Fruit fly (Drosophila melanogaster): Measurements from ENCODE around the gene CG10154.
A peak's percentile ranks its signal among the peaks of the same experiment; 100 is the strongest.

The CG10154 gene

DNA sequence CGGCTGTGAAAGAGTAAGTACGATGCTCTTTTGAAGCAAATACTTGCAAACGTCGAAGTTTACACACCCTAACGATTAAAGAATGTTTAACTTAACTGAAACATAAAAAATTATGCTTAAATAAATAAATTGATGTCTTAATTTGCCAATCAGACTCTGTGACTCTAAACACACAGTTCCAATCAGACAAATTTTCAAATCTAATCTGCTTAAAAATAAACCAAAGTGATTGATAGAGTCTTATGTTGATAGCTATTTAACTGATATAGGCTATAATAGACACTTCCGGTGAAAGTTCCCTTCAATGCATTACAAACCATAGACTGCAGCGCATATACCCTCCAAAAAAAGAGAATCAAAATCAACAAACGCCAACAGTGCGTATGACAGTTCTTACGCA lies 14.6 kb upstream of the CG10154 start:
- TF ChIP-seq CG17801 (GFP tag; optimal IDR thresholded peaks at IDR 0.05; ENCODE audit: partially characterized antibody) = no peak

DNA sequence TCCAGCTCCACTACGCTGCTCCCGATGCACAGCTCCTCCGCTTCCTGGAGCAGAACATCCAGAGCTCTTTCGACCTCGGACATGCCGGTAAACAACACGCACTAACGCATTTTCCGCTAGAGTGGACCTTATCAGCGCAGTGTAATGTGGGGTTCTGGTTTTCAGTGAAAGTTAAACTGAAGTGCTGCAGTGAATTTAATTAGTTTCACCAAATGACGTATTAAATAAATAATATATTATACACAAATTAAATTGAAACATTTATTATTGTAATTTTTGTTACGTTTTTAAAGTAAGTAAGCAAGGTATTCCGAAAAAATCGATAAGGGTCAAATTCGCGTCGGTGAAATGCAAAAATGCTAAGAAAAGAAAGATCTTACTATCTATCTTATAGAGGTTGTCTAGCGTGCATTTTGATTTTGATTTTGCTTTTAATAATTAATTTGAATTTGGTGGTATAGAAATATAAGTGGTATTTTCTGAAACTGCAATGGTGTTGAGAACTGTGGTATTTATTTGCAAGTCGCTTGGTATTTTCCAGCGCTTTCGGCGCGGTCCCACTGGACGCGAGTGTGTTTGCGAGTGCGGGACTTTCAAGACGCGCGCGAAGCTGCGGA lies 13.3 kb upstream of the CG10154 start, which contains the start of the genes JMJD7 and CG10738:
JMJD7 (minus strand) TSS at position 107 of the 617 bp plus-strand sequence.
CG10738 (plus strand) TSS at position 594 of the 617 bp plus-strand sequence.
- TF ChIP-seq CG17801 (GFP tag; optimal IDR thresholded peaks at IDR 0.05; ENCODE audit: partially characterized antibody) = peak; percentile 69

DNA sequence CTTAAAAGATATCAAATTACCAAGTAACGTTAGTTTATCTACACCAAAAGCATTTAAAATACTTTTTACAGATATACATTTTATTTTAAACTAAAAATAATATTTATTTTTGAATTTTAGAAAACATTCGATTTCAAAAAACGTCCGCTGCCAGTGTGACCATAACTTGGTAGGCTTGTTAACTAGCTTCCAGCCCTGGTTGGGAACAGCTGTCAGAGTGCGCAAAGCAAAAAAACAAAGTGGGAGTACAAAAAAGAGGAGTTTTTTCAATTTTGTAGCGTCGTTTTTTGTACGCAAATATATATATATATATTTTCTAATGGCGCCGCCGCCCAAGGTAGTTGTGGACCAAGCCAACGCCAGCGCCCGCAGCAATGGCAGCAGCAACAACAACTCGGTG lies 5.5 kb upstream of the CG10154 start, which contains the start of gene cmb:
cmb (plus strand) TSS at position 195 of the 400 bp plus-strand sequence.
- TF ChIP-seq CG17801 (GFP tag; optimal IDR thresholded peaks at IDR 0.05; ENCODE audit: partially characterized antibody) = peak; percentile 93

DNA sequence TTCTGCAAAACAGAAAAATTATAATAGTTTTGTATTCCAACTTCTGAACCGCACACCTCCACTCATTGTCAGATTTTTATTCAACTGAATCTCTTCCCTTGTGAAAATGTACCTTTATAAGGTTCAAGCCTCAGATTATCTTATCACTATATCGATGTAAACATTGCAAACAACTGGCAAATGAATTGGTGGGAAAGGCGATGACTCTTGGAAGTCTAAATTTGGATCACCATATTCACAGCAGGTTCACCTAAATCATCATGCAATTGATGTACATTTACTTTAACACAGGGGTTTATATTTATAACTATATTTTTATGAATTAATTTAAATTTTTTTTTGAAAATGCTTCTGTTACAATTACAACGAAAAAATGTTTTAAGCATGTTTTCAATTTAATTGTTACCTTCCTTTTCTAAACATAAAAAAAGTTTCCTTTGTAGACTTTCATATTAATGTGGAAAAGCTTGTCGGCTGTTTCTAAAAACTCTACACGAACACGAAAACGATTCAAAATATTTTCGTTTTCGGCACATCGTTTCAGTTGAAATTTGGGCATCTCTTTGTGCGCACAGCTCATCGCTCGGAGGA lies 3.5 kb upstream of the CG10154 start, which contains the start of the genes CG10140 and CG14109:
CG10140 (minus strand) TSS at position 101 of the 591 bp plus-strand sequence.
CG14109 (plus strand) TSS at position 541 of the 591 bp plus-strand sequence.
- no peak for TF ChIP-seq CG17801 (GFP tag; optimal IDR thresholded peaks at IDR 0.05; ENCODE audit: partially characterized antibody)

DNA sequence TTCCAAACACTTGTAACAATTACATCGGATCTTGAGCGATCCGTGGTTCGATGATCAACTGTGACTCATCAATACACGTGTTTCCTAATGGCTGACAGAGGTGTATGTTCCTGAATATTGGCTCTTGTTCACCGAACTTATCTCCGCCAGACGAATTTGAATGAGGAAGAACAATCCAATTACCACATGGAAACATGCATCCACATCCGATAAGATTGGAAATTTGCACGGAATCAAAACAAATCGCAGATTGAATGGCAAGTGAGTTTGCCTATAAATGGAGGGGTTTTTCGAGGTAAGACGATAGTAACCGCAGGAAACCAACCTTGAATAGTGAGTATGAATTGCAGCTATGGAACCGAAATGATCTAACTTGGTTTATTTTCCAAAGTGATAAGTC lies 718 bp upstream of the CG10154 start, which contains the start of gene CG10725:
CG10725 (plus strand) TSS at position 301 of the 400 bp plus-strand sequence.
- TF ChIP-seq CG17801 (GFP tag; optimal IDR thresholded peaks at IDR 0.05; ENCODE audit: partially characterized antibody) = no peak

DNA sequence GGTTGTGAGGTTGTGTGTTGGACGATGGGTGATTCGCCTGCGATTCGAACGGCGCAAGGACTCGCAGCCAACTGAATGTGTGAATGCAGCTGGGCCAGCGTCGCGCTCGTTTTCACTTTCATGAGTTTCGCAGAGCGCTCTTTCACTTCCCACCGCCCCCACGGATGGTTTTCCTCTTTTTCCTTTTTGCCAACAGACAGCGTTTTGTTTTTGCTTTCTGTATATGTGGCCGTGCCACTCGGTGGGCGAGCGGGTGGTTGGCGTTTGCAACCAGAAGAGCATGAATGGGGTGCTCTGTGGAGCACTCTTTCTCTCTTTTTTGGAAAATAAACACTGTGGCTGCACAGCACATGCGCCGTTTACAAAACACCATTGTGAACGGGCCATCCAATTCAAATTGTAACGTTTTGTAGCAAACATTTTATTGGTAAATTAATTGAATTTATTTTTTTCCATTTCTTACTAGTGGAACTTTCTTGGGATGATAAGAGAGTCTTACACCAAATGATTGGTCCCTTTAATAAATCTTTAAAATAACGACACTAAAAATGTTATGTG lies 1.7 kb downstream of the CG10154 start, which contains the start of gene CG10713:
CG10713 (minus strand) TSS at position 60 of the 558 bp plus-strand sequence.
- no peak for TF ChIP-seq CG17801 (GFP tag; optimal IDR thresholded peaks at IDR 0.05; ENCODE audit: partially characterized antibody)

DNA sequence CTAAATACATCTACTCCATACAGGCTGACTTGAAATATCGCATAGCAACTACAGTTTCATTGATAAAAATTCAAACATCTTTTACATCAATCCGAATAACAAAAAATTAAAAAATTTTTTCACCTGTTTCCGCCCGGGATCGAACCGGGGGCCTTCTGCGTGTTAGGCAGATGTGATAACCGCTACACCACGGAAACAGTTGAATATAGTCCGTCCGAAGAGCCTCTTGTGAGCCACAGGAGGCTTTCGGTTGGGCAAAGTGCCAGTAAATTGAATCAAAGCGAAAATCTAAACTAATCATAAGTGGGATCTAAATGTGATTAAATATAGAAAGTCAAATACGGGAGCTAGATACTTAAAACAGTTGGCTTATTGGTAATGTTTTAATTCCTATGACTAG lies 3.4 kb downstream of the CG10154 start:
- no peak for TF ChIP-seq CG17801 (GFP tag; optimal IDR thresholded peaks at IDR 0.05; ENCODE audit: partially characterized antibody)

DNA sequence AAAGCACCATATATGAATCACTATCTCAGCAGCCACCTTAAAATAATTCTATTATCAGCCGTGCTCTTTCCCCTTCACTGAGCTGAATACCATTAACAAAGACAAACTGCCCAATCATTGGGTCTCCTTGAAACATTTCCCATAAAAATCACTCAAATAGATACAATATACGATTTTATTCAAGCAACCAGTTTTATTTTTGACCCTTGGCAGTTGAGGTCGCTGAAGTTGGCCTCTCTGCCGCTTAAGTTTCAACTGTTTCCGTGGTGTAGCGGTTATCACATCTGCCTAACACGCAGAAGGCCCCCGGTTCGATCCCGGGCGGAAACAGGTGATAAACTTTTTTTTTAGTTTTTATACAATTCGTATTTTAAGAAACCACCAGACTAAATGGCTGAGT lies 4.1 kb downstream of the CG10154 start:
- no peak for TF ChIP-seq CG17801 (GFP tag; optimal IDR thresholded peaks at IDR 0.05; ENCODE audit: partially characterized antibody)

DNA sequence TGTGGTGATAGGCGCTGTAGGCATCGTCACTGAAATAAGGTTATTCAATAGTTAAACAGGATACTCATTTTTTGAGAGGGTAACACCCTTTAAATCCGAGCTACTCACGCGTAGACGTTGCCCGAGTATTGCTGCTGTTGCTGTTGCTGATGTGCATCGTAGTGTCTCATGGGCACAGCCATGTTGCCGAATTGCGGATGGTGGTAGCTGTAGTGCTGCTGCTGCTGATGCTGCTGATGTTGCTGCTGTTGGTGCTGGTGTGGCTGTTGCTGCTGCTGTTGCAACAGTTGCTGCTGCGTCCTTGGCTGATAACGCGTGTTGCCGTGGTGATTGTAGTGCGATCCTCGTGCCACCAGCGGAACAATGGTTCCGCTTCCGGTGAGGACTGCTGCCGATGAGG lies 6.8 kb downstream of the CG10154 start:
- no peak for TF ChIP-seq CG17801 (GFP tag; optimal IDR thresholded peaks at IDR 0.05; ENCODE audit: partially characterized antibody)

DNA sequence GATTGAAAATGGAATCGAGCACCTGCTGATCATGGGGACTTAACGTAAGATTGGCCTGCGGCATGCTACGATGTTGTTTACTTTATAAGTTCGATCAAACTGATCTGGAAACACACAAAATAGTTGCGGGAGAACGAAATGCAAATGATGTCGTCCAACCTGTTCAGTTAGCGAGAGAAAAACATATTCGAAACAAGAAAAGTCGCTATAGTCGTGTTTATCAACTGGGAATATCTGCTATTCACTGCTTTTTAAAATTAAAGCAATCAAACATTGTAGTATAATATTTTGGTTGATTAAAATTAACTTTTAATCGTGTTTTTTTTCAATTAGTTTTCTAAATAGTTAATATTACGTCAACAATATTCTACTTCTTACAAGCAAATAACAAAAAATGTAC lies 10.4 kb downstream of the CG10154 start, which contains the start of gene CG14105:
CG14105 (minus strand) TSS at position 101 of the 400 bp plus-strand sequence.
- TF ChIP-seq CG17801 (GFP tag; optimal IDR thresholded peaks at IDR 0.05; ENCODE audit: partially characterized antibody) = no peak

DNA sequence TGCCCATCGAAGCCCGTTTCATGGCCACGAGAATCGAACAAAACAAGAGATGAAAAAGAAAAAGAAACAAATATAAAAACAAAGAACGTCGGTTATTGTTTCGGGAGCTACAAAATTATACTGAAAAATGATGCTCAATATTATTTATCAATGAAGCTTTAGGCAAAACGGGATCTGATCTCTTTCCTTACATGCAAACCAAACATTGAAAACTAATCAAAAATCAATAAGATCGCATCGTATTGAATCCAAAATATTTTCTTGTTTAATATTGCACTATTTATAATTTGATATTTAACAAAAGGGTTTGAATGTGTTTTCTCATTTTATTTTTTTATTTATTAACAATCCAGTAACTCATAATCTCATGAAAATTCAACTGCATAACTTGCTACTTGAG lies 11.4 kb downstream of the CG10154 start, which contains the start of gene CG14106:
CG14106 (minus strand) TSS at position 101 of the 400 bp plus-strand sequence.
- TF ChIP-seq CG17801 (GFP tag; optimal IDR thresholded peaks at IDR 0.05; ENCODE audit: partially characterized antibody) = no peak

DNA sequence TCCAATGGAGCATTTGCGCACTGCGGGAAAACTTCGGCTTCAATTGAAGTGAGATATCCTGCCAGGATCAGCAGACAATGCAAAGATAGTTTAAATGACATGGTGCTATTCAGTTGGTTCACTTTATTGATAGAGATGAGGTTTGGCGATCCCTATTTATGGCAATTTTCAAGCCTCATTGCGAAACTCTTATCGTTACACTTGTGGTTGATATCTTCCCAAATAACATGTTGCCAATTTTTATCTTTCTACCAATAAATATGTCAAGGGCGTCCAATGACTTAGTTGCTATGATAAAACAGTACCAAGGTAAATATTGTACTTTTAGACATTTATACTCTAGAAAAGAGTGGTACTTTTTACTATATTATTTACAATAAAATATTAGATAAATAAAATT lies 12.9 kb downstream of the CG10154 start, which contains the start of gene CG33263:
CG33263 (minus strand) TSS at position 101 of the 400 bp plus-strand sequence.
- no peak for TF ChIP-seq CG17801 (GFP tag; optimal IDR thresholded peaks at IDR 0.05; ENCODE audit: partially characterized antibody)

DNA sequence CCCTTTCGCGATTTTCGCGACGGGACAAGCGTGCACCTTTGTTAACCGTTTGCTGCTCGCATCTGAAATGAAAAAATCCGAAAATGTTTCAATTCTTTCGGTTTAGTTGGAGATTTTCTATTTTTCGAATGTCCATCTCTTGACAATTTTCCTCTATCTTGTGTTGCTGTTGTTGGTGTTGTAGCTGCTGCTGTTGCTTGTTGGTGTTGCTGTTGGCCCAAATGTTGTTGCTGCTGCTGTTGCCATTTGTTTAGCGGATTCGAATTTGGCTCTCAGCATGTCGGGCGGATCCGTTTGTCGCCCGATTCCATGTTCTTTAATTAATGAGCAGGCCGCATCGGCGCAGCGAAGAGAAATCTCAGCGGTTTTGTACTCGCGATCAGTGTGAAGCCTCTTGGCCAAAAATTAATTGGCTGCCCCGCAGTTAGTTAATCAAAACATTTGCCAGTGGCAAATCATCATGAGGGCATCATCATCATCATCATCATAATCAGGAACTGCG lies 14.6 kb downstream of the CG10154 start, which contains the start of gene CG32121:
CG32121 (minus strand) TSS at position 51 of the 502 bp plus-strand sequence.
- TF ChIP-seq CG17801 (GFP tag; optimal IDR thresholded peaks at IDR 0.05; ENCODE audit: partially characterized antibody) = no peak

DNA sequence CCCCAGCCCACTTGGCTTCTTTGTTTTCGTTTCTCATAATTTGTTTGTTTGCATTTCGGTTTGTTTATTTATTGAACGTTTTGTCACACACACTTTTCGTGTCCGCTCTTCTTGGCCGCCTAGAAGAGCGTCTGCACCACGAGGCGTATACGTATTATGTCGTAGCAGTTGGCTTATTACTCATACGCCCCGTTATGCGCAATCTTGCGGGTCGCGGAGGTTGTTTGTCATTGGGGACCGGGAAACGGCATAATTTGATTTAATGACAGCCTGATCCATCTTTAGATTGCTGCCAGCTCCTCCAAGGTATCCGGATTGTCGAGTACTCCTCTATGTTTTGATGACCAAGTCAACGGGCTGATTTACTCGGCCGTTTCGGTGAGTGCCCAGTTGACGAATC lies 16.7 kb downstream of the CG10154 start:
- TF ChIP-seq CG17801 (GFP tag; optimal IDR thresholded peaks at IDR 0.05; ENCODE audit: partially characterized antibody) = no peak

DNA sequence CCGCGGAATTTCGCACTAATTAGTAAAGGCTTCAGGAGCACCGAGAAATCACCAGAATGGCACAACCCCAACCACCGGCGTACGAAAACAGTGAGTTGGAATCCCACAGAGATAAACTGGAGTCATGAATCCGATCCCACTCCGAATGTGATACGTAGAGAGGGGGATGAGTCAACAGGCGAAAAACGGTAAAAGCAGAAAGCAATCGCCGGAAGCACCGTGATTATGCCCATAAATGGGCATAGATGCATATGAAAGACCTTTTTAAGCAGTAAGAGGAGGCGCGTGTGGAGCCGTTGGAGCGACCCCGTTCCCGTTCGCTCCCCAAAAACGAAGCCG lies 24.1 kb downstream of the CG10154 start:
- no peak for TF ChIP-seq CG17801 (GFP tag; optimal IDR thresholded peaks at IDR 0.05; ENCODE audit: partially characterized antibody)

All from ovary, adult (tissue).